Fruit fly (Drosophila melanogaster) whole organism, embryonic: ENCODE data around the gene Hgsnat.
A peak's percentile ranks its signal among the peaks of the same experiment; 100 is the strongest.

ENCODE experiments used
- CG10147 ChIP-seq: fragments of 200-800 bp; sonication (Bioruptor generic); optimal IDR thresholded peaks from 2 replicates; lab custom pipeline; 2019; ENCODE audit warnings: missing biosample characterization, mild to moderate bottlenecking, missing genetic modification characterization, moderate library complexity
- CG1024 ChIP-seq: fragments of 200-800 bp; sonication (Bioruptor generic); IDR thresholded peaks from 2 replicates; pipeline ENCODE4 v1.3.6; 2022; ENCODE audit warnings: missing biosample characterization, missing genetic modification characterization
- CG10654 ChIP-seq: fragments of 200-800 bp; sonication (Bioruptor generic); optimal IDR thresholded peaks from 2 replicates; lab custom pipeline; 2016; ENCODE audit warnings: missing biosample characterization, missing genetic modification characterization
- CG11085 ChIP-seq: fragments of 200-800 bp; sonication (Bioruptor generic); IDR thresholded peaks from 2 replicates; pipeline ENCODE4 v1.3.6; 2022; ENCODE audit warnings: missing biosample characterization, missing genetic modification characterization
- CG14050 ChIP-seq: fragments of 200-800 bp; sonication (Bioruptor generic); IDR thresholded peaks from 3 replicates; pipeline ENCODE4 v1.3.6; 2022; ENCODE audit warnings: missing biosample characterization, missing genetic modification characterization
- CG16815 ChIP-seq: fragments of 200-800 bp; sonication (Bioruptor generic); optimal IDR thresholded peaks from 3 replicates; lab custom pipeline; 2017; ENCODE audit warnings: missing biosample characterization, mild to moderate bottlenecking, missing genetic modification characterization
- CG18764 ChIP-seq: fragments of 200-800 bp; sonication (Bioruptor generic); optimal IDR thresholded peaks from 3 replicates; lab custom pipeline; 2016; ENCODE audit warnings: missing biosample characterization, missing genetic modification characterization
- CG31365 ChIP-seq: fragments of 200-800 bp; sonication (Bioruptor generic); optimal IDR thresholded peaks from 2 replicates; lab custom pipeline; 2018; ENCODE audit warnings: missing biosample characterization, mild to moderate bottlenecking, missing genetic modification characterization
- CG34224 ChIP-seq: fragments of 200-800 bp; sonication (Bioruptor generic); IDR thresholded peaks from 3 replicates; pipeline ENCODE4 v1.3.6; 2022; ENCODE audit warnings: missing biosample characterization, missing genetic modification characterization; ENCODE audit not compliant: partially characterized antibody
- CG43689 ChIP-seq: fragments of 200-800 bp; sonication (Bioruptor generic); IDR thresholded peaks from 2 replicates; pipeline ENCODE4 v1.3.6; 2022; ENCODE audit warnings: missing biosample characterization, missing genetic modification characterization
- CG4854 ChIP-seq: fragments of 200-800 bp; sonication (Bioruptor generic); optimal IDR thresholded peaks from 2 replicates; lab custom pipeline; 2016; ENCODE audit warnings: missing biosample characterization, missing genetic modification characterization, inconsistent platforms
- CG5180 ChIP-seq: fragments of 200-800 bp; sonication (Bioruptor generic); optimal IDR thresholded peaks from 3 replicates; lab custom pipeline; 2017; ENCODE audit warnings: missing biosample characterization, missing genetic modification characterization, mild to moderate bottlenecking, moderate library complexity, missing genetic modification reagents
- CG6689 ChIP-seq: fragments of 200-800 bp; sonication (Bioruptor generic); IDR thresholded peaks from 2 replicates; pipeline ENCODE4 v1.3.6; 2022; ENCODE audit warnings: missing biosample characterization, missing genetic modification characterization
- CG7271 ChIP-seq: fragments of 200-800 bp; sonication (Bioruptor generic); optimal IDR thresholded peaks from 2 replicates; lab custom pipeline; 2018; ENCODE audit warnings: missing biosample characterization, mild to moderate bottlenecking, missing genetic modification characterization, moderate library complexity
- CkIIα-i1 ChIP-seq: fragments of 200-800 bp; sonication (Bioruptor generic); IDR thresholded peaks from 2 replicates; pipeline ENCODE4 v1.3.6; 2022; ENCODE audit warnings: missing biosample characterization, missing genetic modification characterization
- Gsc ChIP-seq: fragments of 200-800 bp; sonication (Bioruptor generic); IDR thresholded peaks from 2 replicates; pipeline ENCODE4 v1.3.6; 2022; ENCODE audit warnings: missing biosample characterization, missing genetic modification characterization
- H15 ChIP-seq: fragments of 200-800 bp; sonication (Bioruptor generic); IDR thresholded peaks from 3 replicates; pipeline ENCODE4 v1.3.6; 2022; ENCODE audit warnings: missing biosample characterization, missing genetic modification characterization
- MBD-R2 ChIP-seq: fragments of 200-800 bp; sonication (Bioruptor generic); IDR thresholded peaks from 2 replicates; pipeline ENCODE4 v1.3.6; 2022; ENCODE audit warnings: missing biosample characterization, missing genetic modification characterization
- Mad ChIP-seq: fragments of 200-800 bp; sonication (Bioruptor generic); optimal IDR thresholded peaks from 2 replicates; lab custom pipeline; 2016; ENCODE audit warnings: missing biosample characterization, missing genetic modification characterization
- Mrtf ChIP-seq: fragments of 200-800 bp; sonication (Bioruptor generic); IDR thresholded peaks from 3 replicates; pipeline ENCODE4 v1.3.6; 2022; ENCODE audit warnings: missing biosample characterization, missing genetic modification characterization
- Myb ChIP-seq: fragments of 200-800 bp; sonication (Bioruptor generic); optimal IDR thresholded peaks from 2 replicates; lab custom pipeline; 2016; ENCODE audit warnings: missing biosample characterization, missing genetic modification characterization
- Nf-YB ChIP-seq: fragments of 200-800 bp; sonication (Bioruptor generic); optimal IDR thresholded peaks from 3 replicates; lab custom pipeline; 2019; ENCODE audit warnings: missing biosample characterization, mild to moderate bottlenecking, missing genetic modification characterization, moderate library complexity
- Sox102F ChIP-seq: fragments of 200-800 bp; sonication (Bioruptor generic); optimal IDR thresholded peaks from 2 replicates; lab custom pipeline; 2018; ENCODE audit warnings: missing biosample characterization, mild to moderate bottlenecking, missing genetic modification characterization, moderate library complexity
- Stat92E ChIP-seq, 3 experiments: fragments of >200 bp in 2 of 3; fragments of 200-800 bp in 1 of 3; sonication (Bioruptor generic) in 1 of 3; optimal IDR thresholded peaks; 2 replicates each; lab custom pipeline; 2017 to 2019; ENCODE audit warnings: missing biosample characterization in 3 of 3, missing genetic modification characterization in 3 of 3, mild to moderate bottlenecking in 1 of 3, moderate library complexity in 1 of 3
- abd-A ChIP-seq: fragments of 200-800 bp; sonication (Bioruptor generic); optimal IDR thresholded peaks from 3 replicates; lab custom pipeline; 2019; ENCODE audit warnings: missing biosample characterization, mild to moderate bottlenecking, missing genetic modification characterization, moderate library complexity
- ash1 ChIP-seq: fragments of 200-800 bp; sonication (Bioruptor generic); optimal IDR thresholded peaks from 2 replicates; lab custom pipeline; 2018; ENCODE audit warnings: missing biosample characterization, mild to moderate bottlenecking, missing genetic modification characterization
- bigmax ChIP-seq: fragments of 200-800 bp; sonication (Bioruptor generic); optimal IDR thresholded peaks from 2 replicates; lab custom pipeline; 2018; ENCODE audit warnings: missing biosample characterization, mild to moderate bottlenecking, missing genetic modification characterization
- bsh ChIP-seq, 2 experiments: fragments of 200-800 bp; sonication (Bioruptor generic); optimal IDR thresholded peaks; 2 replicates each; lab custom pipeline; 2017 to 2018; ENCODE audit warnings: mild to moderate bottlenecking in 2 of 2, missing biosample characterization in 2 of 2, missing genetic modification characterization in 2 of 2, moderate library complexity in 1 of 2
- chif ChIP-seq, 2 experiments: fragments of 200-800 bp; sonication (Bioruptor generic); optimal IDR thresholded peaks; 3 replicates each; lab custom pipeline; 2016; ENCODE audit warnings: missing biosample characterization in 2 of 2, missing genetic modification characterization in 2 of 2
- dm ChIP-seq: fragments of 200-800 bp; sonication (Bioruptor generic); optimal IDR thresholded peaks from 3 replicates; lab custom pipeline; 2016; ENCODE audit warnings: missing biosample characterization, missing genetic modification characterization
- emc ChIP-seq: fragments of 200-800 bp; sonication (Bioruptor generic); optimal IDR thresholded peaks from 2 replicates; lab custom pipeline; 2016; ENCODE audit warnings: missing biosample characterization, missing genetic modification characterization
- hth ChIP-seq: fragments of >200 bp; optimal IDR thresholded peaks from 2 replicates; lab custom pipeline; 2017; ENCODE audit warnings: inconsistent platforms
- lab ChIP-seq: fragments of 200-800 bp; sonication (Bioruptor generic); optimal IDR thresholded peaks from 3 replicates; lab custom pipeline; 2017; ENCODE audit warnings: missing biosample characterization, missing genetic modification characterization, mild to moderate bottlenecking, moderate library complexity, missing genetic modification reagents
- oc ChIP-seq: fragments of 200-800 bp; sonication (Bioruptor generic); optimal IDR thresholded peaks from 2 replicates; lab custom pipeline; 2018; ENCODE audit warnings: missing biosample characterization, mild to moderate bottlenecking, missing genetic modification characterization, moderate library complexity
- odd ChIP-seq: fragments of 200-800 bp; sonication (Bioruptor generic); optimal IDR thresholded peaks from 2 replicates; lab custom pipeline; 2017; ENCODE audit warnings: missing biosample characterization, mild to moderate bottlenecking, missing genetic modification characterization
- pan ChIP-seq, 4 experiments: fragments of >200 bp in 3 of 4; fragments of 200-800 bp in 1 of 4; sonication (Bioruptor generic) in 1 of 4; optimal IDR thresholded peaks in 3 of 4; IDR thresholded peaks in 1 of 4; 2 replicates each; pipeline versions ENCODE4 v1.3.6 to Lab custom; 2017 to 2022; ENCODE audit warnings: missing biosample characterization in 2 of 4, missing genetic modification characterization in 2 of 4, mixed read lengths in 1 of 4
- pb ChIP-seq: fragments of 200-800 bp; sonication (Bioruptor generic); optimal IDR thresholded peaks from 3 replicates; lab custom pipeline; 2016; ENCODE audit warnings: missing biosample characterization, missing genetic modification characterization
- pros ChIP-seq: fragments of 200-800 bp; sonication (Bioruptor generic); optimal IDR thresholded peaks from 3 replicates; lab custom pipeline; 2019; ENCODE audit warnings: missing biosample characterization, mild to moderate bottlenecking, missing genetic modification characterization, moderate library complexity
- ro ChIP-seq: fragments of 200-800 bp; sonication (Bioruptor generic); IDR thresholded peaks from 2 replicates; pipeline ENCODE4 v1.3.6; 2022; ENCODE audit warnings: missing biosample characterization, missing genetic modification characterization
- sc ChIP-seq, 3 experiments: fragments of >200 bp in 2 of 3; fragments of 200-800 bp in 1 of 3; sonication (Bioruptor generic) in 1 of 3; optimal IDR thresholded peaks; 2 replicates in 2 of 3; 3 replicates in 1 of 3; lab custom pipeline; 2017; ENCODE audit warnings: mild to moderate bottlenecking in 1 of 3, missing biosample characterization in 1 of 3, missing genetic modification characterization in 1 of 3, missing genetic modification reagents in 1 of 3
- slbo ChIP-seq: fragments of 200-800 bp; sonication (Bioruptor generic); IDR thresholded peaks from 2 replicates; pipeline ENCODE4 v1.3.6; 2022; ENCODE audit warnings: missing biosample characterization, missing genetic modification characterization
- sob ChIP-seq: fragments of 200-800 bp; sonication (Bioruptor generic); IDR thresholded peaks from 2 replicates; pipeline ENCODE4 v1.3.6; 2022; ENCODE audit warnings: missing biosample characterization, missing genetic modification characterization
- sqz ChIP-seq: fragments of 200-800 bp; sonication (Bioruptor generic); optimal IDR thresholded peaks from 3 replicates; lab custom pipeline; 2018; ENCODE audit warnings: missing biosample characterization, mild to moderate bottlenecking, missing genetic modification characterization
- stwl ChIP-seq: fragments of 200-800 bp; sonication (Bioruptor generic); optimal IDR thresholded peaks from 3 replicates; lab custom pipeline; 2018; ENCODE audit warnings: missing biosample characterization, mild to moderate bottlenecking, missing genetic modification characterization, moderate library complexity
- trem ChIP-seq: fragments of 200-800 bp; optimal IDR thresholded peaks from 3 replicates; lab custom pipeline; 2019; ENCODE audit warnings: missing biosample characterization, mild to moderate bottlenecking, missing genetic modification characterization, moderate library complexity
- trh ChIP-seq: fragments of 200-800 bp; sonication (Bioruptor generic); optimal IDR thresholded peaks from 2 replicates; lab custom pipeline; 2016; ENCODE audit warnings: missing biosample characterization, missing genetic modification characterization
- wek ChIP-seq: fragments of 200-800 bp; sonication (Bioruptor generic); optimal IDR thresholded peaks from 3 replicates; lab custom pipeline; 2018; ENCODE audit warnings: missing biosample characterization, mild to moderate bottlenecking, missing genetic modification characterization, moderate library complexity

The Hgsnat gene

dm6 chrX:4909938-4910778, 8.4 kb upstream of the Hgsnat start (continued):
- TF ChIP-seq bigmax (GFP tag; lab: Kevin White, UChicago), result peak; percentile 87
- peak; percentile 100 for TF ChIP-seq CG11085 (GFP tag; lab: Robert Waterston, UW)
- TF ChIP-seq Stat92E (GFP tag; optimal IDR thresholded peaks at IDR 0.05; lab: Kevin White, UChicago), result peak in 1 of 3 experiments; percentile 98
- TF ChIP-seq wek, result peak; percentile 98
- TF ChIP-seq Nf-YB (GFP tag; lab: Kevin White, UChicago), result peak; percentile 92
- TF ChIP-seq Gsc (GFP tag; lab: Robert Waterston, UW), result peak; percentile 99
- peak; percentile 97 for TF ChIP-seq CG1024 (GFP tag; lab: Robert Waterston, UW)
- no peak for TF ChIP-seq pan (optimal IDR thresholded peaks at IDR 0.05; lab: Kevin White, UChicago)
- peak in 1 of 2 experiments; percentile 100 for TF ChIP-seq pan (GFP tag; optimal IDR thresholded peaks at IDR 0.05 in 1 of 2, IDR thresholded peaks at IDR 0.05 in 1 of 2)
- peak; percentile 90 for TF ChIP-seq pros (GFP tag; lab: Kevin White, UChicago)
- peak; percentile 99 for TF ChIP-seq emc (GFP tag; lab: Kevin White, UChicago)
- peak; percentile 99 for TF ChIP-seq CG4854
- TF ChIP-seq H15 (GFP tag; lab: Robert Waterston, UW), result peak; percentile 100
- no peak for TF ChIP-seq CG34224 (GFP tag; lab: Robert Waterston, UW)
- TF ChIP-seq MBD-R2 (GFP tag; lab: Robert Waterston, UW), result peak; percentile 100
- TF ChIP-seq CG10147 (GFP tag; lab: Kevin White, UChicago), result peak; percentile 100
- TF ChIP-seq stwl (tag; lab: Kevin White, UChicago), result peak; percentile 76
- TF ChIP-seq ash1, result peak; percentile 99
- TF ChIP-seq trh (GFP tag; lab: Kevin White, UChicago), result peak; percentile 99
- TF ChIP-seq trem (tag; lab: Kevin White, UChicago), result peak; percentile 97
- TF ChIP-seq Mad (GFP tag; lab: Kevin White, UChicago), result peak; percentile 100
- peak; percentile 99 for TF ChIP-seq CG6689
- peak; percentile 100 for TF ChIP-seq sqz (GFP tag; lab: Kevin White, UChicago)
- TF ChIP-seq pb (GFP tag; lab: Kevin White, UChicago), result peak; percentile 99
- TF ChIP-seq sc (optimal IDR thresholded peaks at IDR 0.05; lab: Kevin White, UChicago), result no peak
- peak; percentile 99 for TF ChIP-seq sc (GFP tag; optimal IDR thresholded peaks at IDR 0.05; lab: Kevin White, UChicago)
- peak; percentile 100 for TF ChIP-seq oc
- TF ChIP-seq Myb (GFP tag; lab: Kevin White, UChicago), result peak; percentile 97
- TF ChIP-seq Mrtf, result peak; percentile 100
- peak; percentile 100 for TF ChIP-seq CG14050
- TF ChIP-seq sob (GFP tag; lab: Robert Waterston, UW), result peak; percentile 100
- TF ChIP-seq CG43689 (GFP tag; lab: Robert Waterston, UW), result peak; percentile 99
- TF ChIP-seq Sox102F (GFP tag; lab: Kevin White, UChicago), result peak; percentile 100
- TF ChIP-seq CG7271 (tag; lab: Kevin White, UChicago), result peak; percentile 99
- peak; percentile 100 for TF ChIP-seq CG16815 (GFP tag; lab: Kevin White, UChicago)
- TF ChIP-seq slbo, result peak; percentile 100
- peak; percentile 100 for TF ChIP-seq odd (GFP tag; lab: Kevin White, UChicago)
- TF ChIP-seq hth (lab: Kevin White, UChicago), result no peak
- TF ChIP-seq CG31365, result peak; percentile 95
- TF ChIP-seq lab (GFP tag; lab: Kevin White, UChicago), result peak; percentile 100
- TF ChIP-seq CG18764 (GFP tag; lab: Kevin White, UChicago), result peak; percentile 99
- peak; percentile 99 for TF ChIP-seq dm (GFP tag; lab: Kevin White, UChicago)
- TF ChIP-seq bsh (GFP tag; optimal IDR thresholded peaks at IDR 0.05; lab: Kevin White, UChicago), result peak; percentile 100
- peak; percentile 99 to 100 for TF ChIP-seq chif (GFP tag; optimal IDR thresholded peaks at IDR 0.05; lab: Kevin White, UChicago)
- peak; percentile 99 for TF ChIP-seq CkIIα-i1
- TF ChIP-seq abd-A, result peak; percentile 99
- peak; percentile 100 for TF ChIP-seq CG10654
- peak; percentile 95 for TF ChIP-seq CG5180 (GFP tag; lab: Kevin White, UChicago)
- peak; percentile 99 for TF ChIP-seq ro
